Worm (Caenorhabditis elegans): ENCODE results near the gene madf-11.

DNA sequence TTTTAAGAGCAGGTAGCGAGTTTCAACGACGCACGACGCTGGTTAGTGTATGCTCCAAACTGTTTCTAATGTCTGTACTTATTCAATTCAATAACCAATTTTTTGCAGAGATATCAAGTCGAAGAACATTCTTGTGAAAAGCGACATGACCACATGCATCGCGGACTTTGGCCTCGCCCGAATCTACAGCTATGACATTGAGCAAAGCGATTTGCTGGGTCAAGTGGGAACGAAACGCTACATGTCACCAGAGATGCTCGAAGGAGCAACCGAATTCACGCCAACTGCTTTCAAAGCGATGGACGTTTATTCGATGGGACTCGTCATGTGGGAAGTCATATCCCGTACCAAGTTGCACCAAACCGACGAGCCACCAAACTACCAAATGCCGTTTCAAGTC lies 27.1 kb upstream of the madf-11 start:
- no peak for TF ChIP-seq lim-6 (tag; optimal IDR thresholded peaks at IDR 0.05)
- TF ChIP-seq pax-1 (tag; optimal IDR thresholded peaks at IDR 0.05) = no peak
- no peak for TF ChIP-seq ttx-3 (tag; optimal IDR thresholded peaks at IDR 0.05)
- TF ChIP-seq unc-3 (GFP tag; conservative IDR thresholded peaks at IDR 0.05) = no peak
- TF ChIP-seq unc-3 (tag; optimal IDR thresholded peaks at IDR 0.05) = no peak
- TF ChIP-seq pha-4 (tag; optimal IDR thresholded peaks at IDR 0.05) = no peak
- TF ChIP-seq nfya-1 (tag; optimal IDR thresholded peaks at IDR 0.05) = no peak
- no peak for TF ChIP-seq ceh-22 (tag; optimal IDR thresholded peaks at IDR 0.05)
- TF ChIP-seq syd-9 (tag; optimal IDR thresholded peaks at IDR 0.05) = no peak
- TF ChIP-seq dmd-4 (tag; optimal IDR thresholded peaks at IDR 0.05; ENCODE audit: borderline replicate concordance) = no peak
- TF ChIP-seq ceh-6 (GFP tag; optimal IDR thresholded peaks at IDR 0.05) = no peak
- no peak for TF ChIP-seq fkh-10 (GFP tag; optimal IDR thresholded peaks at IDR 0.05)
- TF ChIP-seq fax-1 (tag; optimal IDR thresholded peaks at IDR 0.05) = no peak
- TF ChIP-seq lin-11 (tag; optimal IDR thresholded peaks at IDR 0.05) = no peak
- TF ChIP-seq madf-2 (tag; optimal IDR thresholded peaks at IDR 0.05) = no peak
